Worm (Caenorhabditis elegans) whole organism, L4 larva: ENCODE measurements around the gene rsp-2.

Experiments
- T20F7.1 ChIP-seq: fragments of 200-800 bp; sonication (Bioruptor generic); optimal IDR thresholded peaks from 2 replicates; lab custom pipeline; 2018; ENCODE audit warnings: mild to moderate bottlenecking, missing genetic modification characterization, missing compliant biosample characterization
- ceh-82 ChIP-seq: sonication (generic microtip); optimal IDR thresholded peaks from 2 replicates; lab custom pipeline; 2017; ENCODE audit warnings: missing biosample characterization, missing genetic modification characterization
- fkh-10 ChIP-seq: fragments of 150-350 bp; optimal IDR thresholded peaks from 2 replicates; lab custom pipeline; 2014; ENCODE audit warnings: missing biosample characterization, missing genetic modification reagents, missing genetic modification characterization
- lin-39 ChIP-seq: fragments of 150-350 bp; optimal IDR thresholded peaks from 2 replicates; lab custom pipeline; 2014; ENCODE audit warnings: missing biosample characterization, missing genetic modification reagents, missing genetic modification characterization
- lsy-2 ChIP-seq, 2 experiments: fragments of 150-350 bp in 1 of 2; sonication (generic microtip) in 1 of 2; optimal IDR thresholded peaks; 2 replicates each; lab custom pipeline; 2014 to 2017; ENCODE audit warnings: missing biosample characterization in 2 of 2, missing genetic modification characterization in 2 of 2
- madf-5 ChIP-seq, 2 experiments: fragments of 200-800 bp; sonication (Bioruptor generic); IDR thresholded peaks; 2 replicates each; pipeline ENCODE4 v1.3.6; 2022; ENCODE audit warnings: missing compliant biosample characterization in 2 of 2, missing genetic modification characterization in 2 of 2
- mxl-3 ChIP-seq: fragments of 200-800 bp; sonication (Bioruptor generic); optimal IDR thresholded peaks from 2 replicates; lab custom pipeline; 2018; ENCODE audit warnings: mild to moderate bottlenecking, missing genetic modification characterization, missing compliant biosample characterization
- nhr-28 ChIP-seq: fragments of 150-350 bp; optimal IDR thresholded peaks from 2 replicates; lab custom pipeline; 2014; ENCODE audit warnings: missing biosample characterization, missing genetic modification characterization
- pqm-1 ChIP-seq: sonication (generic microtip); optimal IDR thresholded peaks from 2 replicates; lab custom pipeline; 2017; ENCODE audit warnings: missing biosample characterization, missing genetic modification characterization
- saeg-2 ChIP-seq: fragments of 200-800 bp; sonication (Bioruptor generic); IDR thresholded peaks from 2 replicates; pipeline ENCODE4 v1.3.6; 2022; ENCODE audit warnings: missing genetic modification reagents, missing genetic modification characterization, missing compliant biosample characterization

- TF ChIP-seq T20F7.1 (GFP tag; lab: Kevin White, UChicago) (no peak), madf-5 (GFP tag; IDR thresholded peaks at IDR 0.05; lab: Robert Waterston, UW) (no peak), mxl-3 (no peak), pqm-1 (no peak), lsy-2 (tag; optimal IDR thresholded peaks at IDR 0.05; lab: Kevin White, UChicago) (no peak), lin-39 (tag; lab: Kevin White, UChicago) (no peak), saeg-2 (GFP tag; lab: Robert Waterston, UW) (no peak), fkh-10 (GFP tag; lab: Kevin White, UChicago) (no peak), nhr-28 (tag; lab: Kevin White, UChicago) (no peak), ceh-82 (tag; lab: Kevin White, UChicago) (no peak)
Measured at ce11 chrII:11427322-11427721, 25.4 kb downstream of the rsp-2 start.
